Worm (Caenorhabditis elegans): Measurements from ENCODE around the gene sgn-1.

DNA sequence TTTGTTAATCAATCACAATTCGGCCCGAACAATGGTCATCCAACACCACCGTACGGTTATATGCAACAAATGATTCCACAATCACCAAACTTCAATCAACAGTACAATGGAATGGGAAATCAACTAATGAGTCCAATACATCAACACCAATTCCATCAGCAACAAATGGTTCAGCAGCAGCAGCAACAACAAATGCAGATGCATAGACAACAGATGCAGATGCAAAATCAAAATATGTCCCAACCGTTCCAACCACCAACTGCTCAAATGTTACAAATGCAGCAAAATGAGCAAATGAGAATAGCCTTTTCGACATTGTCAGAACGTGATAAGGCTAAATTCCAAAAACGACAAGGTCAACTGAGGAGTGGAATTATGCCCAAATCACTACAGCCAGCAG is 7.0 kb downstream of the sgn-1 start:
- no peak for TF ChIP-seq jun-1 (tag; optimal IDR thresholded peaks at IDR 0.05)
- no peak for TF ChIP-seq ceh-82 (tag; optimal IDR thresholded peaks at IDR 0.05)
- no peak for TF ChIP-seq zag-1 (tag; optimal IDR thresholded peaks at IDR 0.05)
